Fruit fly (Drosophila melanogaster) S2 (cell line): Measurements from ENCODE around the gene Npc2f.
A peak's percentile ranks its signal among the peaks of the same experiment; 100 is the strongest.

Experiments
- CG8478 ChIP-seq: fragments of >200 bp; optimal IDR thresholded peaks from 2 replicates; lab custom pipeline; 2018
- CTCF ChIP-seq, 2 experiments: fragments of >200 bp; optimal IDR thresholded peaks; 2 replicates each; lab custom pipeline; 2018

Npc2f gene

dm6 chr3R:24137311-24137945 is at the start of gene Npc2f:
Gene Npc2f (plus strand): TSS chr3R:24137895.
- no peak for TF ChIP-seq CG8478 (lab: Kevin White, UChicago)
- TF ChIP-seq CTCF (optimal IDR thresholded peaks at IDR 0.05; lab: Kevin White, UChicago), result no peak

- no peak for TF ChIP-seq CG8478 (lab: Kevin White, UChicago)
- TF ChIP-seq CTCF (optimal IDR thresholded peaks at IDR 0.05; lab: Kevin White, UChicago), result no peak
These were observed 47.6 kb upstream of the Npc2f start for dm6 chr3R:24090143-24090542.

dm6 chr3R:24091653-24092052 is 46.0 kb upstream of the Npc2f start:
- TF ChIP-seq CG8478 (lab: Kevin White, UChicago) (no peak), CTCF (optimal IDR thresholded peaks at IDR 0.05; lab: Kevin White, UChicago) (no peak)

- no peak for TF ChIP-seq CG8478 (lab: Kevin White, UChicago)
- no peak for TF ChIP-seq CTCF (optimal IDR thresholded peaks at IDR 0.05; lab: Kevin White, UChicago)
These were observed 45.0 kb upstream of the Npc2f start for dm6 chr3R:24092590-24093151.

dm6 chr3R:24093430-24093829 is 44.3 kb upstream of the Npc2f start:
- TF ChIP-seq CG8478 (lab: Kevin White, UChicago) (no peak), CTCF (optimal IDR thresholded peaks at IDR 0.05; lab: Kevin White, UChicago) (no peak)

- TF ChIP-seq CTCF (optimal IDR thresholded peaks at IDR 0.05; lab: Kevin White, UChicago) (no peak), CG8478 (lab: Kevin White, UChicago) (no peak)
These were observed 38.4 kb upstream of the Npc2f start for dm6 chr3R:24099039-24100026.

dm6 chr3R:24100717-24101116 is 37.0 kb upstream of the Npc2f start:
- no peak for TF ChIP-seq CTCF (optimal IDR thresholded peaks at IDR 0.05; lab: Kevin White, UChicago)
- TF ChIP-seq CG8478 (lab: Kevin White, UChicago), result no peak

- TF ChIP-seq CTCF (optimal IDR thresholded peaks at IDR 0.05; lab: Kevin White, UChicago) (no peak), CG8478 (lab: Kevin White, UChicago) (no peak)
These were observed 36.3 kb upstream of the Npc2f start for dm6 chr3R:24101437-24101836.

dm6 chr3R:24102387-24102786 is 35.3 kb upstream of the Npc2f start:
- TF ChIP-seq CTCF (optimal IDR thresholded peaks at IDR 0.05; lab: Kevin White, UChicago) (no peak), CG8478 (lab: Kevin White, UChicago) (no peak)

- TF ChIP-seq CTCF (optimal IDR thresholded peaks at IDR 0.05; lab: Kevin White, UChicago) (no peak), CG8478 (lab: Kevin White, UChicago) (no peak)
These were observed 34.0 kb upstream of the Npc2f start for dm6 chr3R:24103708-24104107.

dm6 chr3R:24104471-24105311 is 33.0 kb upstream of the Npc2f start:
- TF ChIP-seq CG8478 (lab: Kevin White, UChicago), result no peak
- no peak for TF ChIP-seq CTCF (optimal IDR thresholded peaks at IDR 0.05; lab: Kevin White, UChicago)

- no peak for TF ChIP-seq CG8478 (lab: Kevin White, UChicago)
- peak in 1 of 2 experiments; percentile 34 for TF ChIP-seq CTCF (optimal IDR thresholded peaks at IDR 0.05; lab: Kevin White, UChicago)
These were observed 32.3 kb upstream of the Npc2f start, which contains the start of gene Syx1A for dm6 chr3R:24105312-24105902. Gene Syx1A (minus strand): TSS chr3R:24105763.

dm6 chr3R:24106059-24106631 is 31.6 kb upstream of the Npc2f start:
- TF ChIP-seq CTCF (optimal IDR thresholded peaks at IDR 0.05; lab: Kevin White, UChicago), result no peak
- no peak for TF ChIP-seq CG8478 (lab: Kevin White, UChicago)
